Worm (Caenorhabditis elegans): Measurements from ENCODE around the gene ZK899.1.

The ZK899.1 gene

ce11 chrX:9405922-9406321 is 40.5 kb upstream of the ZK899.1 start:
- TF ChIP-seq mab-5 (tag; optimal IDR thresholded peaks at IDR 0.05) (no peak), elt-1 (tag; optimal IDR thresholded peaks at IDR 0.05) (peak; percentile 78), zag-1 (tag; optimal IDR thresholded peaks at IDR 0.05) (no peak), lin-13 (GFP tag; optimal IDR thresholded peaks at IDR 0.05) (no peak), ceh-16 (tag; optimal IDR thresholded peaks at IDR 0.05) (peak; percentile 36)

ce11 chrX:9409114-9409513 is 37.3 kb upstream of the ZK899.1 start:
- TF ChIP-seq sma-3 (GFP tag; optimal IDR thresholded peaks at IDR 0.05) (peak; percentile 35), Y55F3AM.14 (GFP tag; optimal IDR thresholded peaks at IDR 0.05) (no peak), nhr-129 (tag; optimal IDR thresholded peaks at IDR 0.05) (peak; percentile 15), nhr-25 (tag; optimal IDR thresholded peaks at IDR 0.05) (peak; percentile 37), ztf-1 (GFP tag; conservative IDR thresholded peaks at IDR 0.05) (no peak), nhr-21 (tag; optimal IDR thresholded peaks at IDR 0.05) (peak; percentile 53), alr-1 (tag; optimal IDR thresholded peaks at IDR 0.05) (no peak), sma-9 (GFP tag; optimal IDR thresholded peaks at IDR 0.05) (peak; percentile 32), sma-9 (tag; optimal IDR thresholded peaks at IDR 0.05) (no peak), aly-2 (tag; optimal IDR thresholded peaks at IDR 0.05) (no peak), zag-1 (tag; optimal IDR thresholded peaks at IDR 0.05) (no peak), unc-39 (tag; optimal IDR thresholded peaks at IDR 0.05) (no peak), nhr-23 (tag; optimal IDR thresholded peaks at IDR 0.05) (no peak)

- TF ChIP-seq F13H6.1 (tag; optimal IDR thresholded peaks at IDR 0.05) (peak; percentile 54), gmeb-1 (tag; optimal IDR thresholded peaks at IDR 0.05) (no peak)
Observed at ce11 chrX:9410747-9411146, 35.7 kb upstream of the ZK899.1 start.

- TF ChIP-seq ZK546.5 (tag; optimal IDR thresholded peaks at IDR 0.05) = no peak
- TF ChIP-seq F13H6.1 (tag; optimal IDR thresholded peaks at IDR 0.05) = peak; percentile 60
Observed at ce11 chrX:9411675-9412074, 34.8 kb upstream of the ZK899.1 start.

ce11 chrX:9417326-9417725 is 29.1 kb upstream of the ZK899.1 start:
- TF ChIP-seq gmeb-1 (tag; optimal IDR thresholded peaks at IDR 0.05) (no peak), Y55F3AM.14 (GFP tag; optimal IDR thresholded peaks at IDR 0.05) (no peak), aly-2 (tag; optimal IDR thresholded peaks at IDR 0.05) (no peak), nhr-23 (tag; optimal IDR thresholded peaks at IDR 0.05) (no peak), fos-1 (tag; optimal IDR thresholded peaks at IDR 0.05) (no peak), lin-13 (GFP tag; optimal IDR thresholded peaks at IDR 0.05) (no peak), ceh-16 (tag; optimal IDR thresholded peaks at IDR 0.05) (no peak), lin-39 (tag; optimal IDR thresholded peaks at IDR 0.05) (no peak), R02D3.7 (tag; optimal IDR thresholded peaks at IDR 0.05) (no peak), skn-1 (tag; optimal IDR thresholded peaks at IDR 0.05) (no peak), peb-1 (tag; optimal IDR thresholded peaks at IDR 0.05) (no peak), nhr-21 (tag; optimal IDR thresholded peaks at IDR 0.05) (no peak), nhr-25 (tag; optimal IDR thresholded peaks at IDR 0.05) (no peak), snpc-4 (tag; optimal IDR thresholded peaks at IDR 0.05) (no peak)

ce11 chrX:9417948-9418347 is 28.5 kb upstream of the ZK899.1 start:
- TF ChIP-seq nhr-12 (tag; optimal IDR thresholded peaks at IDR 0.05) = no peak
- no peak for TF ChIP-seq ztf-11 (tag; optimal IDR thresholded peaks at IDR 0.05)
- no peak for TF ChIP-seq nhr-129 (tag; optimal IDR thresholded peaks at IDR 0.05)
- TF ChIP-seq ztf-1 (GFP tag; conservative IDR thresholded peaks at IDR 0.05) = no peak
- TF ChIP-seq elt-1 (tag; optimal IDR thresholded peaks at IDR 0.05) = no peak
- TF ChIP-seq nhr-10 (tag; optimal IDR thresholded peaks at IDR 0.05) = no peak
- TF ChIP-seq alr-1 (tag; optimal IDR thresholded peaks at IDR 0.05) = no peak
- no peak for TF ChIP-seq crh-2 (tag; optimal IDR thresholded peaks at IDR 0.05)
- no peak for TF ChIP-seq lin-11 (tag; optimal IDR thresholded peaks at IDR 0.05)
- TF ChIP-seq elt-3 (tag; optimal IDR thresholded peaks at IDR 0.05) = no peak
- TF ChIP-seq egl-27 (tag; optimal IDR thresholded peaks at IDR 0.05) = no peak
- TF ChIP-seq dmd-4 (tag; optimal IDR thresholded peaks at IDR 0.05) = no peak
- no peak for TF ChIP-seq ceh-82 (tag; optimal IDR thresholded peaks at IDR 0.05)
- no peak for TF ChIP-seq blmp-1 (tag; optimal IDR thresholded peaks at IDR 0.05; ENCODE audit: insufficient read depth)
